Fruit fly (Drosophila melanogaster): ENCODE measurements around the gene CG7632.

dm6 chr3L:21279168-21279567, 25.3 kb upstream of the CG7632 start:
- TF ChIP-seq sage (GFP tag; optimal IDR thresholded peaks at IDR 0.05) (no peak), h (GFP tag; optimal IDR thresholded peaks at IDR 0.05) (no peak), Hr83 (GFP tag; optimal IDR thresholded peaks at IDR 0.05; ENCODE audit: poor library complexity, severe bottlenecking) (no peak), fru (GFP tag; optimal IDR thresholded peaks at IDR 0.05) (no peak), GATAd (GFP tag; optimal IDR thresholded peaks at IDR 0.05) (no peak), psq (GFP tag; optimal IDR thresholded peaks at IDR 0.05) (no peak), Abd-B (GFP tag; optimal IDR thresholded peaks at IDR 0.05) (no peak), CrebA (GFP tag; optimal IDR thresholded peaks at IDR 0.05; ENCODE audit: borderline replicate concordance) (no peak)
